Worm (Caenorhabditis elegans) whole organism, midembryonic: ENCODE measurements around the gene D1086.1.

Source experiments
- T22C8.4 ChIP-seq: fragments of 200-800 bp; sonication (Bioruptor generic); IDR thresholded peaks from 2 replicates; pipeline ENCODE4 v1.3.6; 2022; ENCODE audit warnings: missing genetic modification characterization, missing compliant biosample characterization
- cog-1 ChIP-seq: sonication (generic microtip); optimal IDR thresholded peaks from 2 replicates; lab custom pipeline; 2016; ENCODE audit warnings: missing genetic modification characterization, missing compliant biosample characterization
- flt-1 ChIP-seq: fragments of 200-800 bp; sonication (Bioruptor generic); IDR thresholded peaks from 2 replicates; pipeline ENCODE4 v1.3.6; 2022; ENCODE audit warnings: missing genetic modification characterization, missing compliant biosample characterization
- klf-2 ChIP-seq: fragments of 200-800 bp; sonication (Bioruptor generic); conservative IDR thresholded peaks from 2 replicates; pipeline ENCODE4 v1.3.6; 2022; ENCODE audit warnings: missing genetic modification reagents, missing genetic modification characterization, missing compliant biosample characterization
- med-1 ChIP-seq: sonication (generic microtip); optimal IDR thresholded peaks from 2 replicates; lab custom pipeline; 2017; ENCODE audit warnings: missing genetic modification characterization, mild to moderate bottlenecking, missing compliant biosample characterization, antibody characterized with exemption, missing genetic modification reagents; ENCODE audit not compliant: insufficient read depth
- ref-1 ChIP-seq: fragments of 200-800 bp; sonication (Bioruptor generic); conservative IDR thresholded peaks from 2 replicates; pipeline ENCODE4 v1.3.6; 2022; ENCODE audit warnings: missing genetic modification reagents, missing genetic modification characterization, missing compliant biosample characterization
- tab-1 ChIP-seq: fragments of 200-800 bp; sonication (Bioruptor generic); IDR thresholded peaks from 2 replicates; pipeline ENCODE4 v1.3.6; 2022; ENCODE audit warnings: missing genetic modification characterization, missing compliant biosample characterization
- ztf-23 ChIP-seq: fragments of 200-800 bp; sonication (Bioruptor generic); IDR thresholded peaks from 2 replicates; pipeline ENCODE4 v1.3.6; 2022; ENCODE audit warnings: missing genetic modification reagents, missing genetic modification characterization, missing compliant biosample characterization
- ztf-29 ChIP-seq: fragments of 200-800 bp; sonication (Bioruptor generic); IDR thresholded peaks from 2 replicates; pipeline ENCODE4 v1.3.6; 2022; ENCODE audit warnings: missing genetic modification reagents, missing genetic modification characterization, missing compliant biosample characterization

DNA sequence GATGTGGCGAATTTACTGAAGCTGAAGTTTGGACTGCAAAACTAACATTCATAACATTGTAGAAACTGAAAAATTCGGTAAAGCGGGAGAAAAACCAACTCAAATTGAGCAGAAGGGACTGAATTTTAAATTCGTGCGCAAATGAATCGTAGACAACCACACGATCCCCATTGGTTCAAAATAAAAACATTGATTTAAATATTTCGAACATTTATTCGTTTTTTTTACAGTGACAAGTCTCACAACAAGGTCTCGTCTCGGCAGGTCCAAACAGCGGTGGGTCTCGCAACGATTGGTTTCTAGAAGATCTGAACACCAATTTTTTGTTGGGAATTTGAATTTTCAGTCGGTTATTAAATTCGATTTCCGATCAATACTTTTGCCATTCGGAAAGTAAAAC, 13.1 kb upstream of the D1086.1 start, which contains the start of gene D1086.18:
- TF ChIP-seq flt-1 (GFP tag; lab: Robert Waterston, UW) (no peak), T22C8.4 (GFP tag; lab: Robert Waterston, UW) (no peak), ztf-29 (GFP tag; lab: Robert Waterston, UW) (no peak), tab-1 (GFP tag; lab: Robert Waterston, UW) (no peak), ref-1 (no peak), cog-1 (tag; lab: Kevin White, UChicago) (no peak), med-1 (GFP tag; lab: Kevin White, UChicago) (no peak), klf-2 (no peak), ztf-23 (GFP tag; lab: Robert Waterston, UW) (no peak)
